Worm (Caenorhabditis elegans): ENCODE data around the gene rps-28.
A peak's percentile ranks its signal among the peaks of the same experiment; 100 is the strongest.

The rps-28 gene

DNA sequence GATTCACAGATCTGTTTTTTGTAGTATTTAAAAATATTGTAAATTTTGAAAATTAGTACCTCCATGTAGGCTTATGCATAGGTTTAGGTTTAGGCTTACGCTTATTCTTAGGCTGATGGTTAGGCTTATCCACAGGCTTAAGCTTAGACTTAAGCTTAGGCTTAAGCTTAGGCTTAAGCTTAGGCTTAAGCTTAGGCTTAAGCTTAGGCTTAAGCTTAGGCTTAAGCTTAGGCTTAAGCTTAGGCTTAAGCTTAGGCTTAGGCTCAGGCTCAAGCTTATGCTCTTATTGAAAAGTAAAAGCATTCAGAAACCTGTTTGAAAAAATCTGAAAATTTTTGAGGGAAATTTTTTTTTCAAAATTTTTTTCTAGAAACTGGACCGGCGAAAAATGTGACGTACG, 26.9 kb upstream of the rps-28 start:
- TF ChIP-seq Y95B8A.8 (GFP tag; IDR thresholded peaks at IDR 0.05) (no peak), ceh-58 (GFP tag; IDR thresholded peaks at IDR 0.05) (no peak), sea-2 (GFP tag; IDR thresholded peaks at IDR 0.05) (no peak), akir-1 (GFP tag; optimal IDR thresholded peaks at IDR 0.05) (no peak), lin-54 (GFP tag; optimal IDR thresholded peaks at IDR 0.05) (no peak), gei-17 (GFP tag; optimal IDR thresholded peaks at IDR 0.05) (no peak), C17E4.6 (GFP tag; IDR thresholded peaks at IDR 0.05) (no peak), lin-40 (tag; optimal IDR thresholded peaks at IDR 0.05) (no peak), B0261.1 (tag; optimal IDR thresholded peaks at IDR 0.05) (no peak)

- TF ChIP-seq F37B4.10 (GFP tag; IDR thresholded peaks at IDR 0.05) (no peak), F49E8.2 (tag; optimal IDR thresholded peaks at IDR 0.05; ENCODE audit: insufficient read depth) (no peak), hlh-26 (GFP tag; conservative IDR thresholded peaks at IDR 0.05) (no peak), B0035.1 (tag; optimal IDR thresholded peaks at IDR 0.05) (no peak), nhr-90 (tag; optimal IDR thresholded peaks at IDR 0.05) (no peak), snpc-1.1 (tag; optimal IDR thresholded peaks at IDR 0.05; ENCODE audit: insufficient read depth) (no peak), T26A5.8 (tag; optimal IDR thresholded peaks at IDR 0.05) (no peak), cebp-1 (GFP tag; IDR thresholded peaks at IDR 0.05) (no peak), cebp-1 (tag; optimal IDR thresholded peaks at IDR 0.05) (no peak), zim-3 (tag; optimal IDR thresholded peaks at IDR 0.05) (no peak), ztf-18 (tag; optimal IDR thresholded peaks at IDR 0.05) (no peak), lin-40 (tag; optimal IDR thresholded peaks at IDR 0.05) (no peak), snpc-4 (GFP tag; optimal IDR thresholded peaks at IDR 0.05) (no peak), snpc-4 (tag; optimal IDR thresholded peaks at IDR 0.05) (no peak), tbx-9 (tag; optimal IDR thresholded peaks at IDR 0.05; ENCODE audit: borderline replicate concordance) (no peak), ZK185.1 (tag; optimal IDR thresholded peaks at IDR 0.05; ENCODE audit: poor library complexity, severe bottlenecking) (no peak), xnd-1 (tag; optimal IDR thresholded peaks at IDR 0.05) (no peak), F52B5.7 (tag; optimal IDR thresholded peaks at IDR 0.05) (no peak), F33H1.4 (GFP tag; IDR thresholded peaks at IDR 0.05) (no peak), unc-62 (GFP tag; optimal IDR thresholded peaks at IDR 0.05) (no peak), madf-10 (tag; optimal IDR thresholded peaks at IDR 0.05) (no peak)
Measured at ce11 chrIV:1633445-1633844, 26.0 kb upstream of the rps-28 start, which contains the start of gene Y41D4B.6. TSS of gene Y41D4B.6 (plus strand) at chrIV:1633745.

DNA sequence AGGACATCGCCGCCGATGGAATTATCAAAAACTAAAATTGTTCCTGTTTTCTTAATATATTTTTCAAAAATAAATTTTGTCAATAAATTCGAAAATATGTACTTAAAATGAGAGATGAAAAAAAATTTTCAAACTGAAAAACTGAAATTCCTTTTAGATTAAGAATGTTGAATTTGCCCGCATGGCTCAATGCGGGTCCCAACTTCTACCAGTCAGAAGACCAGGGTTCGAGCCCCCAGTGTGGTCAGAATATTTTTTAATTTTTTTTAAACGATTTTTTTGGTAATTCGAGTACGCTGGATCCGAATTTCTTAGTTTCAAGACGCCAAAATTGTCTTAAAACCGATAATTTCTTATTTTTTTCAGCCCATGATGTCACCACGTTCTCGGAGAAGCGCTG, 22.2 kb upstream of the rps-28 start:
- TF ChIP-seq efl-1 (GFP tag; optimal IDR thresholded peaks at IDR 0.05) (no peak), Y67H2A.10 (GFP tag; conservative IDR thresholded peaks at IDR 0.05) (0 out of 2 replicates have a peak, but pooled peaks have one; percentile 35), nfyb-1 (GFP tag; IDR thresholded peaks at IDR 0.05) (peak; percentile 61; the same call in 1 of the 2 replicates), him-1 (tag; optimal IDR thresholded peaks at IDR 0.05) (peak; percentile 27), nfya-2 (GFP tag; IDR thresholded peaks at IDR 0.05) (no peak), lin-26 (GFP tag; IDR thresholded peaks at IDR 0.05) (0 out of 2 replicates have a peak, but pooled peaks have one; percentile 22), K11D2.4 (GFP tag; IDR thresholded peaks at IDR 0.05) (peak; percentile 41; the same call in 1 of the 2 replicates), dox-1 (GFP tag; IDR thresholded peaks at IDR 0.05) (no peak), tbp1 (GFP tag; optimal IDR thresholded peaks at IDR 0.05) (peak; percentile 61), pbrm-1 (GFP tag; IDR thresholded peaks at IDR 0.05) (peak; percentile 40; the same call in 1 of the 2 replicates), bed-1 (GFP tag; IDR thresholded peaks at IDR 0.05) (no peak), rpc-1 (optimal IDR thresholded peaks at IDR 0.05) (no peak), rpc-1 (tag; optimal IDR thresholded peaks at IDR 0.05) (peak; percentile 59)

All from whole organism, young adult.